Worm (Caenorhabditis elegans) whole organism, L4 larva: ENCODE measurements around the gene meg-2.

Source experiments
- R02D3.7 ChIP-seq: fragments of 150-350 bp; sonication (generic microtip); optimal IDR thresholded peaks from 3 replicates; lab custom pipeline; 2014; ENCODE audit warnings: missing biosample characterization, missing genetic modification characterization
- T20F7.1 ChIP-seq: fragments of 200-800 bp; sonication (Bioruptor generic); optimal IDR thresholded peaks from 2 replicates; lab custom pipeline; 2018; ENCODE audit warnings: mild to moderate bottlenecking, missing genetic modification characterization, missing compliant biosample characterization
- T26A8.4 ChIP-seq: fragments of 200-800 bp; sonication (Bioruptor generic); IDR thresholded peaks from 2 replicates; pipeline ENCODE4 v1.3.6; 2022; ENCODE audit warnings: missing genetic modification characterization, missing compliant biosample characterization
- aha-1 ChIP-seq: fragments of 150-350 bp; peaks from one replicate; lab custom pipeline; 2014; ENCODE audit warnings: missing biosample characterization, missing genetic modification characterization
- ama-1 ChIP-seq: fragments of 150-350 bp; optimal IDR thresholded peaks from 2 replicates; lab custom pipeline; 2014; ENCODE audit warnings: inconsistent platforms, mixed read lengths
- ceh-62 ChIP-seq: sonication (generic microtip); optimal IDR thresholded peaks from 2 replicates; lab custom pipeline; 2017; ENCODE audit warnings: missing biosample characterization, missing genetic modification characterization
- ctbp-1 ChIP-seq: fragments of 200-800 bp; sonication (Bioruptor generic); IDR thresholded peaks from 2 replicates; pipeline ENCODE4 v1.3.6; 2022; ENCODE audit warnings: missing genetic modification reagents, missing genetic modification characterization, missing compliant biosample characterization
- daf-12 ChIP-seq: fragments of 150-350 bp; optimal IDR thresholded peaks from 2 replicates; lab custom pipeline; 2014; ENCODE audit warnings: missing biosample characterization, missing genetic modification reagents, missing genetic modification characterization
- daf-16 ChIP-seq, 3 experiments: sonication (generic microtip); optimal IDR thresholded peaks; 2 replicates each; lab custom pipeline; 2016 to 2017; ENCODE audit warnings: missing genetic modification characterization in 3 of 3, missing genetic modification reagents in 3 of 3, mild to moderate bottlenecking in 2 of 3, missing compliant biosample characterization in 2 of 3, missing biosample characterization in 1 of 3, moderate library complexity in 1 of 3
- dmd-6 ChIP-seq: fragments of 200-800 bp; sonication (Bioruptor generic); IDR thresholded peaks from 2 replicates; pipeline ENCODE4 v1.3.6; 2022; ENCODE audit warnings: missing genetic modification reagents, missing genetic modification characterization, missing compliant biosample characterization
- dpl-1 ChIP-seq: fragments of 150-350 bp; optimal IDR thresholded peaks from 2 replicates; lab custom pipeline; 2014; ENCODE audit warnings: missing biosample characterization, missing genetic modification reagents, missing genetic modification characterization
- dve-1 ChIP-seq: sonication (generic microtip); optimal IDR thresholded peaks from 2 replicates; lab custom pipeline; 2017; ENCODE audit warnings: antibody characterized with exemption, mild to moderate bottlenecking, missing genetic modification characterization, missing compliant biosample characterization; ENCODE audit not compliant: insufficient read depth
- fkh-10 ChIP-seq: fragments of 150-350 bp; optimal IDR thresholded peaks from 2 replicates; lab custom pipeline; 2014; ENCODE audit warnings: missing biosample characterization, missing genetic modification reagents, missing genetic modification characterization
- gei-8 ChIP-seq: fragments of 200-800 bp; sonication (Bioruptor generic); optimal IDR thresholded peaks from 2 replicates; lab custom pipeline; 2018; ENCODE audit warnings: mild to moderate bottlenecking, missing genetic modification characterization, missing compliant biosample characterization
- hif-1 ChIP-seq, 2 experiments: sonication (generic microtip); optimal IDR thresholded peaks; 2 replicates each; lab custom pipeline; 2016 to 2017; ENCODE audit warnings: missing compliant biosample characterization in 2 of 2, missing genetic modification characterization in 2 of 2, missing genetic modification reagents in 2 of 2, missing genotype in 2 of 2, mild to moderate bottlenecking in 1 of 2
- hlh-30 ChIP-seq: sonication (generic microtip); optimal IDR thresholded peaks from 2 replicates; lab custom pipeline; 2017; ENCODE audit warnings: antibody characterized with exemption, mild to moderate bottlenecking, missing genetic modification characterization, missing compliant biosample characterization; ENCODE audit not compliant: insufficient read depth
- jun-1 ChIP-seq: fragments of 150-350 bp; optimal IDR thresholded peaks from 2 replicates; lab custom pipeline; 2014; ENCODE audit warnings: missing biosample characterization, missing genetic modification reagents, missing genetic modification characterization
- lim-7 ChIP-seq: fragments of 200-800 bp; sonication (Bioruptor generic); IDR thresholded peaks from 2 replicates; pipeline ENCODE4 v1.3.6; 2022; ENCODE audit warnings: missing genetic modification characterization, missing compliant biosample characterization
- lin-38 ChIP-seq: fragments of 200-800 bp; sonication (Bioruptor generic); IDR thresholded peaks from 2 replicates; pipeline ENCODE4 v1.3.6; 2022; ENCODE audit warnings: missing genetic modification reagents, missing genetic modification characterization, missing compliant biosample characterization
- lsy-2 ChIP-seq, 2 experiments: fragments of 150-350 bp in 1 of 2; sonication (generic microtip) in 1 of 2; optimal IDR thresholded peaks; 2 replicates each; lab custom pipeline; 2014 to 2017; ENCODE audit warnings: missing biosample characterization in 2 of 2, missing genetic modification characterization in 2 of 2
- madf-9 ChIP-seq: fragments of 200-800 bp; sonication (Bioruptor generic); conservative IDR thresholded peaks from 2 replicates; pipeline ENCODE4 v1.3.6; 2022; ENCODE audit warnings: missing genetic modification reagents, missing genetic modification characterization, missing compliant biosample characterization
- mdt-29 ChIP-seq: fragments of 200-800 bp; sonication (Bioruptor generic); IDR thresholded peaks from 2 replicates; pipeline ENCODE4 v1.3.6; 2022; ENCODE audit warnings: missing genetic modification reagents, missing genetic modification characterization, missing compliant biosample characterization
- mep-1 ChIP-seq: fragments of 150-350 bp; sonication (generic microtip); optimal IDR thresholded peaks from 3 replicates; lab custom pipeline; 2014; ENCODE audit warnings: missing biosample characterization, missing genetic modification characterization
- mes-2 ChIP-seq: sonication (generic microtip); optimal IDR thresholded peaks from 2 replicates; lab custom pipeline; 2016; ENCODE audit warnings: missing genotype, mild to moderate bottlenecking, missing genetic modification characterization, missing compliant biosample characterization; ENCODE audit not compliant: poor library complexity, severe bottlenecking
- nhr-10 ChIP-seq: fragments of 150-350 bp; optimal IDR thresholded peaks from 2 replicates; lab custom pipeline; 2014; ENCODE audit warnings: missing biosample characterization, missing genetic modification characterization
- nhr-102 ChIP-seq: sonication (generic microtip); optimal IDR thresholded peaks from 2 replicates; lab custom pipeline; 2016; ENCODE audit warnings: mild to moderate bottlenecking, missing genetic modification characterization, moderate library complexity, missing compliant biosample characterization
- nhr-25 ChIP-seq: sonication (generic microtip); optimal IDR thresholded peaks from 2 replicates; lab custom pipeline; 2017; ENCODE audit warnings: missing genetic modification characterization, mild to moderate bottlenecking, missing compliant biosample characterization, antibody characterized with exemption, moderate library complexity, borderline replicate concordance; ENCODE audit not compliant: insufficient read depth
- nhr-28 ChIP-seq: fragments of 150-350 bp; optimal IDR thresholded peaks from 2 replicates; lab custom pipeline; 2014; ENCODE audit warnings: missing biosample characterization, missing genetic modification characterization
- nhr-48 ChIP-seq: sonication (generic microtip); optimal IDR thresholded peaks from 2 replicates; lab custom pipeline; 2016; ENCODE audit warnings: mild to moderate bottlenecking, missing genetic modification characterization, missing compliant biosample characterization
- nhr-76 ChIP-seq: fragments of 150-350 bp; optimal IDR thresholded peaks from 2 replicates; lab custom pipeline; 2014; ENCODE audit warnings: missing biosample characterization, missing genetic modification characterization
- saeg-2 ChIP-seq: fragments of 200-800 bp; sonication (Bioruptor generic); IDR thresholded peaks from 2 replicates; pipeline ENCODE4 v1.3.6; 2022; ENCODE audit warnings: missing genetic modification reagents, missing genetic modification characterization, missing compliant biosample characterization
- snpc-1.2 ChIP-seq: fragments of 200-800 bp; sonication (Bioruptor generic); IDR thresholded peaks from 2 replicates; pipeline ENCODE4 v1.3.6; 2022; ENCODE audit warnings: missing genetic modification reagents, missing genetic modification characterization, missing compliant biosample characterization
- spr-3 ChIP-seq: fragments of 200-800 bp; sonication (Bioruptor generic); optimal IDR thresholded peaks from 2 replicates; lab custom pipeline; 2018; ENCODE audit warnings: mild to moderate bottlenecking, missing genetic modification characterization, missing compliant biosample characterization
- tag-97 ChIP-seq: fragments of 200-800 bp; sonication (Bioruptor generic); IDR thresholded peaks from 2 replicates; pipeline ENCODE4 v1.3.6; 2022; ENCODE audit warnings: missing genetic modification characterization, missing compliant biosample characterization
- unc-130 ChIP-seq: sonication (generic microtip); optimal IDR thresholded peaks from 2 replicates; lab custom pipeline; 2016; ENCODE audit warnings: missing genetic modification reagents, missing genetic modification characterization, missing compliant biosample characterization
- unc-62 ChIP-seq, 3 experiments: fragments of 150-350 bp in 1 of 3; sonication (generic microtip); optimal IDR thresholded peaks in 2 of 3; peaks in 1 of 3; 1 replicate in 1 of 3; 2 replicates in 2 of 3; lab custom pipeline; 2014 to 2017; ENCODE audit warnings: missing biosample characterization in 3 of 3, missing genetic modification characterization in 3 of 3, missing genetic modification reagents in 3 of 3, missing genotype in 1 of 3

Gene meg-2

ce11 chrX:13920374-13920986 is 5.4 kb downstream of the meg-2 start (continued):
- peak; percentile 35 for TF ChIP-seq hlh-30
- TF ChIP-seq dpl-1 (GFP tag; lab: Kevin White, UChicago): peak; percentile 29
- peak in 1 of 2 experiments; percentile 46 for TF ChIP-seq lsy-2 (tag; optimal IDR thresholded peaks at IDR 0.05; lab: Kevin White, UChicago)
- no peak for TF ChIP-seq R02D3.7 (tag; lab: Kevin White, UChicago)
- TF ChIP-seq madf-9 (GFP tag; lab: Robert Waterston, UW): no peak
- 0 out of 2 replicates have a peak, but pooled peaks have one; percentile 44 for TF ChIP-seq ctbp-1 (GFP tag; lab: Robert Waterston, UW)
- peak; percentile 25; the same call in 1 of the 2 replicates for TF ChIP-seq dmd-6 (GFP tag; lab: Robert Waterston, UW)
- TF ChIP-seq nhr-25 (tag; lab: Kevin White, UChicago): peak; percentile 68
- TF ChIP-seq nhr-76: no peak
- TF ChIP-seq spr-3 (GFP tag; lab: Kevin White, UChicago): no peak
- no peak for TF ChIP-seq daf-16 (GFP tag; optimal IDR thresholded peaks at IDR 0.05; lab: Kevin White, UChicago)
- no peak for TF ChIP-seq daf-16 (tag; optimal IDR thresholded peaks at IDR 0.05; lab: Kevin White, UChicago)
- TF ChIP-seq daf-12: no peak
- TF ChIP-seq nhr-48: peak; percentile 26
- peak; percentile 9 for TF ChIP-seq nhr-10 (tag; lab: Kevin White, UChicago)
- no peak for TF ChIP-seq unc-130 (GFP tag; lab: Kevin White, UChicago)
- TF ChIP-seq saeg-2 (GFP tag; lab: Robert Waterston, UW): no peak
- TF ChIP-seq nhr-102: peak; percentile 5
- peak; percentile 62; the same call in 1 of the 2 replicates for TF ChIP-seq mdt-29 (GFP tag; lab: Robert Waterston, UW)
- TF ChIP-seq T20F7.1: no peak
- no peak for TF ChIP-seq lim-7 (GFP tag; lab: Robert Waterston, UW)
- peak; percentile 90 for TF ChIP-seq aha-1 (tag; lab: Kevin White, UChicago)
- peak in 1 of 2 experiments; percentile 8 for TF ChIP-seq hif-1 (tag; optimal IDR thresholded peaks at IDR 0.05; lab: Kevin White, UChicago)
- TF ChIP-seq unc-62 (GFP tag; optimal IDR thresholded peaks at IDR 0.05 in 1 of 2; lab: Kevin White, UChicago): peak in 1 of 2 experiments; percentile 95
- no peak for TF ChIP-seq unc-62 (tag; optimal IDR thresholded peaks at IDR 0.05; lab: Kevin White, UChicago)
- no peak for TF ChIP-seq snpc-1.2 (GFP tag; lab: Robert Waterston, UW)
- peak; percentile 32 for TF ChIP-seq fkh-10 (GFP tag; lab: Kevin White, UChicago)
- peak; percentile 10 for TF ChIP-seq gei-8 (GFP tag; lab: Kevin White, UChicago)
- TF ChIP-seq jun-1 (tag; lab: Kevin White, UChicago): no peak
- TF ChIP-seq T26A8.4: peak; percentile 51; the same call in 1 of the 2 replicates
- no peak for TF ChIP-seq tag-97 (GFP tag; lab: Robert Waterston, UW)
- peak; percentile 68 for TF ChIP-seq nhr-28 (tag; lab: Kevin White, UChicago)
- peak; percentile 74 for TF ChIP-seq mep-1 (tag; lab: Kevin White, UChicago)
- TF ChIP-seq ceh-62 (tag; lab: Kevin White, UChicago): no peak

- TF ChIP-seq lsy-2 (tag; optimal IDR thresholded peaks at IDR 0.05; lab: Kevin White, UChicago) (peak in 1 of 2 experiments; percentile 23), mes-2 (tag; lab: Kevin White, UChicago) (peak; percentile 43), unc-62 (GFP tag; optimal IDR thresholded peaks at IDR 0.05 in 1 of 2; lab: Kevin White, UChicago) (peak in 1 of 2 experiments; percentile 1), unc-62 (tag; optimal IDR thresholded peaks at IDR 0.05; lab: Kevin White, UChicago) (no peak), dve-1 (tag; lab: Kevin White, UChicago) (peak; percentile 31), dmd-6 (GFP tag; lab: Robert Waterston, UW) (0 out of 2 replicates have a peak, but pooled peaks have one; percentile 27), dpl-1 (GFP tag; lab: Kevin White, UChicago) (peak; percentile 76), nhr-76 (no peak), lin-38 (GFP tag; lab: Robert Waterston, UW) (no peak), ama-1 (lab: Kevin White, UChicago) (no peak), nhr-25 (tag; lab: Kevin White, UChicago) (no peak)
These were observed 7.8 kb downstream of the meg-2 start for ce11 chrX:13918143-13918542.
